Worm (Caenorhabditis elegans) whole organism, mixed stage, embryonic: ENCODE measurements around the gene tomm-40.

Experiments
- blmp-1 ChIP-seq: fragments of 150-350 bp; optimal IDR thresholded peaks from 2 replicates; lab custom pipeline; 2014; ENCODE audit warnings: missing biosample characterization, missing genetic modification characterization
- elt-1 ChIP-seq: sonication (generic microtip); optimal IDR thresholded peaks from 2 replicates; lab custom pipeline; 2017; ENCODE audit warnings: missing genetic modification characterization, mild to moderate bottlenecking, missing compliant biosample characterization, antibody characterized with exemption, moderate library complexity, borderline replicate concordance; ENCODE audit not compliant: insufficient read depth
- elt-3 ChIP-seq: fragments of 150-350 bp; optimal IDR thresholded peaks from 2 replicates; lab custom pipeline; 2014; ENCODE audit warnings: missing biosample characterization, missing genetic modification characterization
- mab-5 ChIP-seq: fragments of 150-350 bp; optimal IDR thresholded peaks from 2 replicates; lab custom pipeline; 2014; ENCODE audit warnings: missing biosample characterization, missing genetic modification characterization
- mep-1 ChIP-seq: fragments of 150-350 bp; optimal IDR thresholded peaks from 2 replicates; lab custom pipeline; 2017; ENCODE audit warnings: missing biosample characterization, missing genetic modification reagents, missing genetic modification characterization, inconsistent platforms
- nhr-12 ChIP-seq: fragments of 150-350 bp; optimal IDR thresholded peaks from 2 replicates; lab custom pipeline; 2014; ENCODE audit warnings: missing biosample characterization, missing genetic modification characterization
- nhr-237 ChIP-seq: fragments of 150-350 bp; optimal IDR thresholded peaks from 2 replicates; lab custom pipeline; 2014; ENCODE audit warnings: missing biosample characterization, missing genetic modification characterization
- nhr-28 ChIP-seq: fragments of 150-350 bp; optimal IDR thresholded peaks from 2 replicates; lab custom pipeline; 2014; ENCODE audit warnings: missing biosample characterization, missing genetic modification characterization
- nhr-76 ChIP-seq: sonication (generic microtip); optimal IDR thresholded peaks from 2 replicates; lab custom pipeline; 2017; ENCODE audit warnings: missing biosample characterization, missing genetic modification characterization
- pha-4 ChIP-seq: fragments of 150-350 bp; optimal IDR thresholded peaks from 2 replicates; lab custom pipeline; 2018; ENCODE audit warnings: missing biosample characterization, missing genetic modification reagents, missing genetic modification characterization
- sem-2 ChIP-seq: fragments of 200-800 bp; sonication (Bioruptor generic); optimal IDR thresholded peaks from 2 replicates; lab custom pipeline; 2018; ENCODE audit warnings: mild to moderate bottlenecking, missing genetic modification characterization, missing compliant biosample characterization
- unc-62 ChIP-seq: fragments of 150-350 bp; optimal IDR thresholded peaks from 2 replicates; lab custom pipeline; 2014; ENCODE audit warnings: missing biosample characterization, missing genetic modification reagents, missing genetic modification characterization
- ztf-11 ChIP-seq: fragments of 150-350 bp; optimal IDR thresholded peaks from 2 replicates; lab custom pipeline; 2014; ENCODE audit warnings: missing biosample characterization, missing genetic modification characterization

DNA sequence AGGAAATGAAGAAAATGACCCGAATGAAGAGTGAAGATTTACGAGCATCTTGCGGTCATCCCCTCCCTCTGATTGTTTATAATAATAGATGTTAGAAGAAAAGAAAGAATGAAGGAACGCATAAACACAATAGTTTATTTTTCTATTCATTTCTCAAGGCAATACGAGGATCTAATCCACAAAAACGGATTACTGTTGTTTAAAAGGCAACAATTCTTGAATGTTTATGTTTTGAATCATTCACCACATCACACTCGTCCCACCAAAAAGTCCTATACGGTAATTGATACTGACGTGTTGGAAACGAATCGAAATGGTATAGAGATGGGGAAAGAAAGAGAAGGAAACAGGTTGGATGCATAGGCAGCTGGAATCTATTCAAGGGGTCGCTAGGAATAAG lies 48.3 kb upstream of the tomm-40 start:
- TF ChIP-seq mep-1 (no peak), nhr-28 (tag; lab: Kevin White, UChicago) (no peak), nhr-237 (tag; lab: Kevin White, UChicago) (no peak), pha-4 (tag; lab: Kevin White, UChicago) (no peak), elt-1 (tag; lab: Kevin White, UChicago) (no peak), ztf-11 (no peak), sem-2 (GFP tag; lab: Kevin White, UChicago) (no peak), blmp-1 (no peak), nhr-76 (tag; lab: Kevin White, UChicago) (no peak), nhr-12 (tag; lab: Kevin White, UChicago) (no peak), elt-3 (tag; lab: Kevin White, UChicago) (no peak), mab-5 (tag; lab: Kevin White, UChicago) (no peak), unc-62 (GFP tag; lab: Kevin White, UChicago) (no peak)
